Worm (Caenorhabditis elegans) whole organism, early embryonic: ENCODE results near the gene T23F2.2.

Experiments used
- F13C5.2 ChIP-seq: sonication (generic microtip); optimal IDR thresholded peaks from 2 replicates; lab custom pipeline; 2017; ENCODE audit warnings: mild to moderate bottlenecking, missing genetic modification characterization, inconsistent platforms, missing compliant biosample characterization
- ama-1 ChIP-seq: fragments of 150-350 bp; optimal IDR thresholded peaks from 2 replicates; lab custom pipeline; 2014
- ceh-36 ChIP-seq: sonication (generic microtip); optimal IDR thresholded peaks from 2 replicates; lab custom pipeline; 2016; ENCODE audit warnings: missing genetic modification characterization, inconsistent platforms, missing compliant biosample characterization
- ets-7 ChIP-seq: sonication (generic microtip); optimal IDR thresholded peaks from 2 replicates; lab custom pipeline; 2016; ENCODE audit warnings: missing genotype, missing genetic modification characterization, missing compliant biosample characterization
- flt-1 ChIP-seq: fragments of 200-800 bp; sonication (Bioruptor generic); IDR thresholded peaks from 2 replicates; pipeline ENCODE4 v1.3.6; 2022; ENCODE audit warnings: missing genetic modification characterization, missing compliant biosample characterization
- hmbx-1 ChIP-seq: sonication (generic microtip); optimal IDR thresholded peaks from 2 replicates; lab custom pipeline; 2016; ENCODE audit warnings: mild to moderate bottlenecking, missing genetic modification characterization, missing compliant biosample characterization
- hmg-4 ChIP-seq: fragments of 200-800 bp; sonication (Bioruptor generic); optimal IDR thresholded peaks from 2 replicates; lab custom pipeline; 2018; ENCODE audit warnings: mild to moderate bottlenecking, missing genetic modification characterization, missing compliant biosample characterization
- hnd-1 ChIP-seq: sonication (generic microtip); optimal IDR thresholded peaks from 2 replicates; lab custom pipeline; 2016; ENCODE audit warnings: missing genetic modification characterization, missing compliant biosample characterization
- pes-1 ChIP-seq: fragments of 200-800 bp; sonication (Bioruptor generic); IDR thresholded peaks from 2 replicates; pipeline ENCODE4 v1.3.6; 2022; ENCODE audit warnings: missing genetic modification reagents, missing genetic modification characterization, missing compliant biosample characterization
- scrt-1 ChIP-seq: fragments of 200-800 bp; sonication (Bioruptor generic); IDR thresholded peaks from 2 replicates; pipeline ENCODE4 v1.3.6; 2022; ENCODE audit warnings: missing genetic modification characterization, missing compliant biosample characterization
- tbx-11 ChIP-seq: fragments of 200-800 bp; sonication (Bioruptor generic); IDR thresholded peaks from 2 replicates; pipeline ENCODE4 v1.3.6; 2022; ENCODE audit warnings: missing genetic modification characterization, missing compliant biosample characterization
- tbx-37 ChIP-seq: fragments of 200-800 bp; sonication (Bioruptor generic); conservative IDR thresholded peaks from 2 replicates; pipeline ENCODE4 v1.3.6; 2022; ENCODE audit warnings: missing genetic modification reagents, missing genetic modification characterization, missing compliant biosample characterization

DNA sequence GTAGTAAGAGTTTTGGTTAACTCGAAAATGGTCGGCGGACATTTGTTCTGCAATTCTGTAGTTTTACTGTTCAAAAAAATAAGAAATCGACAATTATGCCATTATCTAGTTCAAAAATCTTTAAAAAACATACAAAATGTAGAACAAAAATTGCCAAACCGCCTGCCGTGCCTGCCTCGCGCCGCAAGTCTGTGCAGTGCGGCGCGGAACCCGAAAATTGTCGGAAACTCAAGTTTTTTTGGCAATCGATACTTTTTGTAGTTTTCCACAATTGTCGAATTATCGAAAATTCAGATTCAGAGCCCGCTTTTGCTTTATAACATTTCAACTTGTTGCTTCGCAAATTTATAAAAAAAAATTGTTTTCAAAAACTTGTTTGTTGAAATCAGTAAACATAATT lies 47.0 kb downstream of the T23F2.2 start:
- TF ChIP-seq flt-1 (GFP tag; lab: Robert Waterston, UW) (no peak), ama-1 (no peak), ets-7 (tag; lab: Kevin White, UChicago) (no peak), hmbx-1 (tag; lab: Kevin White, UChicago) (no peak), scrt-1 (GFP tag; lab: Robert Waterston, UW) (no peak), tbx-37 (GFP tag; lab: Robert Waterston, UW) (no peak), ceh-36 (no peak), hnd-1 (tag; lab: Kevin White, UChicago) (no peak), pes-1 (GFP tag; lab: Robert Waterston, UW) (no peak), F13C5.2 (tag; lab: Kevin White, UChicago) (no peak), hmg-4 (GFP tag; lab: Kevin White, UChicago) (no peak), tbx-11 (GFP tag; lab: Robert Waterston, UW) (no peak)
